Fruit fly (Drosophila melanogaster) whole organism, wandering third instar larva: Measurements from ENCODE around the gene haf.

Experiments
- Abd-B ChIP-seq: fragments of >200 bp; optimal IDR thresholded peaks from 2 replicates; lab custom pipeline; 2017; ENCODE audit warnings: missing biosample characterization, missing genetic modification characterization
- CG32264 ChIP-seq: fragments of 200-800 bp; sonication (Bioruptor generic); optimal IDR thresholded peaks from 2 replicates; lab custom pipeline; 2016; ENCODE audit warnings: missing biosample characterization, missing genetic modification characterization
- CG9705 ChIP-seq: fragments of 200-800 bp; sonication (Bioruptor generic); optimal IDR thresholded peaks from 2 replicates; lab custom pipeline; 2018; ENCODE audit warnings: missing biosample characterization, mild to moderate bottlenecking, missing genetic modification characterization
- CrebA ChIP-seq: fragments of 200-800 bp; sonication (Bioruptor generic); optimal IDR thresholded peaks from 2 replicates; lab custom pipeline; 2016; ENCODE audit warnings: missing biosample characterization, mild to moderate bottlenecking, missing genetic modification characterization, borderline replicate concordance
- Dfd ChIP-seq: fragments of >200 bp; optimal IDR thresholded peaks from 2 replicates; lab custom pipeline; 2017; ENCODE audit warnings: missing biosample characterization, missing genetic modification characterization
- Dif ChIP-seq: fragments of 200-275, 200-300 bp; sonication (Bioruptor generic); optimal IDR thresholded peaks from 2 replicates; lab custom pipeline; 2018; ENCODE audit warnings: missing biosample characterization, missing genetic modification characterization; ENCODE audit not compliant: partially characterized antibody
- GATAd ChIP-seq: sonication (Bioruptor generic); optimal IDR thresholded peaks from 2 replicates; lab custom pipeline; 2016; ENCODE audit warnings: missing biosample characterization, missing genetic modification characterization
- HLH106 ChIP-seq: fragments of 200-800 bp; optimal IDR thresholded peaks from 3 replicates; lab custom pipeline; 2019; ENCODE audit warnings: missing biosample characterization, mild to moderate bottlenecking, missing genetic modification characterization, moderate library complexity
- Hnf4 ChIP-seq: fragments of 200-800 bp; sonication (Bioruptor generic); optimal IDR thresholded peaks from 2 replicates; lab custom pipeline; 2016; ENCODE audit warnings: missing biosample characterization, mild to moderate bottlenecking, missing genetic modification characterization
- Hr78 ChIP-seq: fragments of >200 bp; optimal IDR thresholded peaks from 2 replicates; lab custom pipeline; 2017; ENCODE audit warnings: missing biosample characterization, missing genetic modification characterization
- Hr83 ChIP-seq: fragments of 200-300 bp; sonication (Bioruptor generic); optimal IDR thresholded peaks from 2 replicates; lab custom pipeline; 2016; ENCODE audit warnings: missing biosample characterization, mild to moderate bottlenecking, missing genetic modification characterization, moderate library complexity; ENCODE audit not compliant: poor library complexity, severe bottlenecking
- Mio ChIP-seq: sonication (Bioruptor generic); optimal IDR thresholded peaks from 2 replicates; lab custom pipeline; 2016; ENCODE audit warnings: missing biosample characterization, missing genetic modification characterization
- Myc ChIP-seq: fragments of >200 bp; optimal IDR thresholded peaks from 2 replicates; lab custom pipeline; 2017
- N ChIP-seq: fragments of >200 bp; optimal IDR thresholded peaks from 2 replicates; lab custom pipeline; 2018; ENCODE audit warnings: missing biosample characterization, missing external identifiers, missing genetic modification characterization
- OdsH ChIP-seq: fragments of 200-800 bp; sonication (Bioruptor generic); optimal IDR thresholded peaks from 2 replicates; lab custom pipeline; 2016; ENCODE audit warnings: missing biosample characterization, mild to moderate bottlenecking, missing genetic modification characterization
- Rel ChIP-seq, 2 experiments: fragments of 200-800 bp; sonication (Bioruptor generic) in 1 of 2; optimal IDR thresholded peaks; 2 replicates in 1 of 2; 3 replicates in 1 of 2; lab custom pipeline; 2016 to 2019; ENCODE audit warnings: mild to moderate bottlenecking in 2 of 2, missing biosample characterization in 2 of 2, missing genetic modification characterization in 2 of 2, moderate library complexity in 1 of 2
- Sp1 ChIP-seq: fragments of 200-800 bp; sonication (Bioruptor generic); optimal IDR thresholded peaks from 3 replicates; lab custom pipeline; 2019; ENCODE audit warnings: missing biosample characterization, mild to moderate bottlenecking, missing genetic modification characterization, moderate library complexity
- br ChIP-seq: fragments of 200-800 bp; sonication (Bioruptor generic); optimal IDR thresholded peaks from 2 replicates; lab custom pipeline; 2016; ENCODE audit warnings: missing biosample characterization, missing genetic modification characterization
- brk ChIP-seq: fragments of 200-800 bp; sonication (Bioruptor generic); optimal IDR thresholded peaks from 2 replicates; lab custom pipeline; 2016; ENCODE audit warnings: missing biosample characterization, mild to moderate bottlenecking, missing genetic modification characterization
- dl ChIP-seq, 2 experiments: fragments of 175-275, 200-275 bp in 1 of 2; fragments of 200-275 bp in 1 of 2; sonication (Bioruptor generic); optimal IDR thresholded peaks; lab custom pipeline; 2018; ENCODE audit warnings: mild to moderate bottlenecking in 2 of 2, missing biosample characterization in 2 of 2, missing genetic modification characterization in 2 of 2, moderate library complexity in 2 of 2; ENCODE audit not compliant: partially characterized antibody in 2 of 2, insufficient read depth in 1 of 2
- dmrt93B ChIP-seq: fragments of 200-800 bp; sonication (Bioruptor generic); optimal IDR thresholded peaks from 2 replicates; lab custom pipeline; 2018; ENCODE audit warnings: missing biosample characterization, mild to moderate bottlenecking, missing genetic modification characterization
- dsf ChIP-seq: sonication (Bioruptor generic); optimal IDR thresholded peaks from 2 replicates; lab custom pipeline; 2016; ENCODE audit warnings: missing biosample characterization, missing genetic modification characterization, borderline replicate concordance
- ey ChIP-seq: fragments of 200-800 bp; sonication (Bioruptor generic); optimal IDR thresholded peaks from 2 replicates; lab custom pipeline; 2016; ENCODE audit warnings: missing biosample characterization, missing genetic modification characterization
- foxo ChIP-seq, 2 experiments: fragments of 200-800 bp; sonication (Bioruptor generic); optimal IDR thresholded peaks; 2 replicates in 1 of 2; 3 replicates in 1 of 2; lab custom pipeline; 2016 to 2017; ENCODE audit warnings: missing biosample characterization in 2 of 2, missing genetic modification characterization in 2 of 2
- fru ChIP-seq: fragments of 200-800 bp; sonication (Bioruptor generic); optimal IDR thresholded peaks from 3 replicates; lab custom pipeline; 2016; ENCODE audit warnings: missing biosample characterization, mild to moderate bottlenecking, missing genetic modification characterization
- h ChIP-seq: fragments of 200-800 bp; sonication (Bioruptor generic); optimal IDR thresholded peaks from 3 replicates; lab custom pipeline; 2016; ENCODE audit warnings: missing biosample characterization, mild to moderate bottlenecking, missing genetic modification characterization
- jim ChIP-seq: fragments of 175-275, 200-325 bp; sonication (Bioruptor generic); optimal IDR thresholded peaks from 2 replicates; lab custom pipeline; 2016; ENCODE audit warnings: missing biosample characterization, mild to moderate bottlenecking, missing genetic modification characterization
- pan ChIP-seq: fragments of >200 bp; optimal IDR thresholded peaks from 2 replicates; lab custom pipeline; 2017
- psq ChIP-seq: fragments of 200-800 bp; sonication (Bioruptor generic); optimal IDR thresholded peaks from 3 replicates; lab custom pipeline; 2017; ENCODE audit warnings: missing biosample characterization, mild to moderate bottlenecking, missing genetic modification characterization, moderate library complexity
- rgr ChIP-seq: fragments of 200-800 bp; sonication (Bioruptor generic); optimal IDR thresholded peaks from 3 replicates; lab custom pipeline; 2016; ENCODE audit warnings: missing biosample characterization, mild to moderate bottlenecking, missing genetic modification characterization
- sage ChIP-seq: fragments of 200-800 bp; sonication (Bioruptor generic); optimal IDR thresholded peaks from 2 replicates; lab custom pipeline; 2016; ENCODE audit warnings: missing biosample characterization, mild to moderate bottlenecking, missing genetic modification characterization
- sv ChIP-seq: fragments of 200-800 bp; sonication (Bioruptor generic); optimal IDR thresholded peaks from 3 replicates; lab custom pipeline; 2016; ENCODE audit warnings: missing biosample characterization, missing genetic modification characterization
- usp ChIP-seq: fragments of >200 bp; optimal IDR thresholded peaks from 2 replicates; lab custom pipeline; 2017; ENCODE audit warnings: missing biosample characterization, missing genetic modification characterization
- woc ChIP-seq: sonication (Bioruptor generic); optimal IDR thresholded peaks from 2 replicates; lab custom pipeline; 2016; ENCODE audit warnings: missing biosample characterization, mild to moderate bottlenecking, missing genetic modification characterization

The haf gene

dm6 chr2L:1643252-1643864 lies 88.4 kb downstream of the haf start:
- peak; percentile 72 for TF ChIP-seq Sp1 (GFP tag; lab: Kevin White, UChicago)
- peak; percentile 57 for TF ChIP-seq br (GFP tag; lab: Kevin White, UChicago)
- peak in 1 of 2 experiments; percentile 71 for TF ChIP-seq foxo (GFP tag; optimal IDR thresholded peaks at IDR 0.05; lab: Kevin White, UChicago)
- no peak for TF ChIP-seq dl (GFP tag; optimal IDR thresholded peaks at IDR 0.05; lab: Kevin White, UChicago; ENCODE audit: insufficient read depth in 1 of 2, partially characterized antibody in 2 of 2)
- no peak for TF ChIP-seq pan (lab: Kevin White, UChicago)
- TF ChIP-seq h = peak; percentile 66
- peak; percentile 64 for TF ChIP-seq OdsH
- TF ChIP-seq Abd-B = no peak
- no peak for TF ChIP-seq CG32264 (GFP tag; lab: Kevin White, UChicago)
- TF ChIP-seq ey (GFP tag; lab: Kevin White, UChicago) = peak; percentile 58
- peak; percentile 90 for TF ChIP-seq sv (GFP tag; lab: Kevin White, UChicago)
- peak; percentile 51 for TF ChIP-seq rgr (GFP tag; lab: Kevin White, UChicago)
- no peak for TF ChIP-seq usp (GFP tag; lab: Kevin White, UChicago)
- TF ChIP-seq Dif (GFP tag; lab: Kevin White, UChicago) = no peak
- peak; percentile 45 for TF ChIP-seq CG9705 (GFP tag; lab: Kevin White, UChicago)
- TF ChIP-seq sage (GFP tag; lab: Kevin White, UChicago) = no peak
- no peak for TF ChIP-seq CrebA
- TF ChIP-seq fru (GFP tag; lab: Kevin White, UChicago) = peak; percentile 73
- TF ChIP-seq HLH106 (tag; lab: Kevin White, UChicago) = peak; percentile 74
- peak; percentile 85 for TF ChIP-seq psq
- TF ChIP-seq Hnf4 (GFP tag; lab: Kevin White, UChicago) = peak; percentile 18
- no peak for TF ChIP-seq jim (GFP tag; lab: Kevin White, UChicago)
- peak; percentile 49 for TF ChIP-seq dmrt93B (GFP tag; lab: Kevin White, UChicago)
- TF ChIP-seq Dfd (GFP tag; lab: Kevin White, UChicago) = peak; percentile 61
- TF ChIP-seq woc (GFP tag; lab: Kevin White, UChicago) = peak; percentile 42

- TF ChIP-seq dsf (GFP tag; lab: Kevin White, UChicago) = no peak
- TF ChIP-seq Hr78 (GFP tag; lab: Kevin White, UChicago) = peak; percentile 64
- peak in 1 of 2 experiments; percentile 29 for TF ChIP-seq dl (GFP tag; optimal IDR thresholded peaks at IDR 0.05; lab: Kevin White, UChicago; ENCODE audit: insufficient read depth in 1 of 2, partially characterized antibody in 2 of 2)
- no peak for TF ChIP-seq jim (GFP tag; lab: Kevin White, UChicago)
- no peak for TF ChIP-seq Hr83 (GFP tag; lab: Kevin White, UChicago)
- peak; percentile 69 for TF ChIP-seq GATAd (GFP tag; lab: Kevin White, UChicago)
- no peak for TF ChIP-seq Mio (GFP tag; lab: Kevin White, UChicago)
- no peak for TF ChIP-seq foxo (GFP tag; optimal IDR thresholded peaks at IDR 0.05; lab: Kevin White, UChicago)
- peak; percentile 96 for TF ChIP-seq N (GFP tag; lab: Kevin White, UChicago)
Observed at dm6 chr2L:1644378-1644777, 89.4 kb downstream of the haf start.

- TF ChIP-seq ey (GFP tag; lab: Kevin White, UChicago) (no peak), fru (GFP tag; lab: Kevin White, UChicago) (no peak), brk (GFP tag; lab: Kevin White, UChicago) (no peak), Abd-B (no peak), CG32264 (GFP tag; lab: Kevin White, UChicago) (no peak), Rel (GFP tag; optimal IDR thresholded peaks at IDR 0.05; lab: Kevin White, UChicago) (no peak), Rel (tag; optimal IDR thresholded peaks at IDR 0.05; lab: Kevin White, UChicago) (no peak), pan (lab: Kevin White, UChicago) (no peak), psq (no peak), br (GFP tag; lab: Kevin White, UChicago) (no peak), N (GFP tag; lab: Kevin White, UChicago) (no peak), dsf (GFP tag; lab: Kevin White, UChicago) (no peak), Myc (lab: Kevin White, UChicago) (no peak)
Observed at dm6 chr2L:1645328-1645727, 90.4 kb downstream of the haf start.
